Worm (Caenorhabditis elegans) whole organism, early embryonic: Measurements from ENCODE around the gene Y55H10A.2.

Experiments used
- B0310.2 ChIP-seq: sonication (generic microtip); optimal IDR thresholded peaks from 2 replicates; lab custom pipeline; 2016; ENCODE audit warnings: mild to moderate bottlenecking, missing genetic modification characterization, missing compliant biosample characterization
- F13C5.2 ChIP-seq: sonication (generic microtip); optimal IDR thresholded peaks from 2 replicates; lab custom pipeline; 2017; ENCODE audit warnings: mild to moderate bottlenecking, missing genetic modification characterization, inconsistent platforms, missing compliant biosample characterization
- aly-1 ChIP-seq: sonication (generic microtip); optimal IDR thresholded peaks from 2 replicates; lab custom pipeline; 2016; ENCODE audit warnings: missing genetic modification characterization, missing compliant biosample characterization
- ama-1 ChIP-seq: fragments of 150-350 bp; optimal IDR thresholded peaks from 2 replicates; lab custom pipeline; 2014
- ceh-13 ChIP-seq: fragments of 200-800 bp; sonication (Bioruptor generic); optimal IDR thresholded peaks from 2 replicates; lab custom pipeline; 2018; ENCODE audit warnings: mild to moderate bottlenecking, missing genetic modification characterization, missing compliant biosample characterization
- ceh-36 ChIP-seq: sonication (generic microtip); optimal IDR thresholded peaks from 2 replicates; lab custom pipeline; 2016; ENCODE audit warnings: missing genetic modification characterization, inconsistent platforms, missing compliant biosample characterization
- ets-7 ChIP-seq: sonication (generic microtip); optimal IDR thresholded peaks from 2 replicates; lab custom pipeline; 2016; ENCODE audit warnings: missing genotype, missing genetic modification characterization, missing compliant biosample characterization
- flt-1 ChIP-seq: fragments of 200-800 bp; sonication (Bioruptor generic); IDR thresholded peaks from 2 replicates; pipeline ENCODE4 v1.3.6; 2022; ENCODE audit warnings: missing genetic modification characterization, missing compliant biosample characterization
- hmbx-1 ChIP-seq: sonication (generic microtip); optimal IDR thresholded peaks from 2 replicates; lab custom pipeline; 2016; ENCODE audit warnings: mild to moderate bottlenecking, missing genetic modification characterization, missing compliant biosample characterization
- hmg-4 ChIP-seq: fragments of 200-800 bp; sonication (Bioruptor generic); optimal IDR thresholded peaks from 2 replicates; lab custom pipeline; 2018; ENCODE audit warnings: mild to moderate bottlenecking, missing genetic modification characterization, missing compliant biosample characterization
- hnd-1 ChIP-seq: sonication (generic microtip); optimal IDR thresholded peaks from 2 replicates; lab custom pipeline; 2016; ENCODE audit warnings: missing genetic modification characterization, missing compliant biosample characterization
- pes-1 ChIP-seq: fragments of 200-800 bp; sonication (Bioruptor generic); IDR thresholded peaks from 2 replicates; pipeline ENCODE4 v1.3.6; 2022; ENCODE audit warnings: missing genetic modification reagents, missing genetic modification characterization, missing compliant biosample characterization
- scrt-1 ChIP-seq: fragments of 200-800 bp; sonication (Bioruptor generic); IDR thresholded peaks from 2 replicates; pipeline ENCODE4 v1.3.6; 2022; ENCODE audit warnings: missing genetic modification characterization, missing compliant biosample characterization
- sea-1 ChIP-seq: fragments of 200-800 bp; sonication (Bioruptor generic); conservative IDR thresholded peaks from 2 replicates; pipeline ENCODE4 v1.3.6; 2022; ENCODE audit warnings: missing genetic modification characterization, missing compliant biosample characterization
- tbx-11 ChIP-seq: fragments of 200-800 bp; sonication (Bioruptor generic); IDR thresholded peaks from 2 replicates; pipeline ENCODE4 v1.3.6; 2022; ENCODE audit warnings: missing genetic modification characterization, missing compliant biosample characterization
- tbx-37 ChIP-seq: fragments of 200-800 bp; sonication (Bioruptor generic); conservative IDR thresholded peaks from 2 replicates; pipeline ENCODE4 v1.3.6; 2022; ENCODE audit warnings: missing genetic modification reagents, missing genetic modification characterization, missing compliant biosample characterization
- tra-4 ChIP-seq: sonication (generic microtip); optimal IDR thresholded peaks from 2 replicates; lab custom pipeline; 2017; ENCODE audit warnings: missing genetic modification characterization, missing compliant biosample characterization

Y55H10A.2 gene

DNA sequence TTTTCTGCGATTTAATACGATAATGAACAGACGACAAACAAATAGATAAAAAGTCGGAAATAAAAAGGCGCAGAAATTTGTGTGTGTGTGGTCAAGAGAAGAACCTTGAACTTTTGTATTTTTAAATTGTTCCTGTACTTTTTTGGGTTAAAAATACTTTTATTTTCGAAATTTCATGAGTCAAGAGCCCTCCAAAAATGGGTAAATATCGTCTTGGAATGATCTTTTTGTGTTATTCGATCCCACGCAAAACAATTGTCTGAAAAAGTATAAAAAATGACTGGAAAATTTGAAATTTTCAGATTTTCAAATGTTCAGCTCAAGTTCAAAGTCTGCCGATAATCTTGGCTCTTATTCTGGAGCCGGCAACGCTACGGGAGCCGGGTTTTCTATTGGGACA lies 32.3 kb downstream of the Y55H10A.2 start, which contains the start of gene C04C3.14:
Gene C04C3.14, plus strand, starts transcription at position 301 of the 400 bp plus-strand sequence.
- TF ChIP-seq ceh-13 (no peak), hnd-1 (tag; lab: Kevin White, UChicago) (no peak), hmbx-1 (no peak), B0310.2 (tag; lab: Kevin White, UChicago) (no peak)

DNA sequence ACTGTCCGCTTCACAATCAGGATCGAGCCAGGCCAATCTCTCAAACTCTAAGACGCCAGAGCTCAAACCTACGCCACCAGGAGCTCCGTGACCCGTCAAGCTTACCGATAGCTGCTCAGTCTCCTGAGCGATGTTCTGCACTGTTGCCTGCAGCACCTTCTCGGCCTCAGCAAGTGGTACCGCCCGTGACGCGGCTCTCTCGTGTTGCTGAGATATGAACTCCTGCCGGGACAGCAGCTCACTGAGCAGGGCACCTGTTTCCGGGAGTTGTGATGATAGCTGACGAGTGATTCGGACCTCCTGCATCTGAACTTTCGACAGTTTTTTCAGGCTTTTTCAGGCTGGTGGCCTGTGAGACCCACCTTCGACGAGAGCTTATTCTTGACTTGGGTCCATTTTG lies 34.8 kb downstream of the Y55H10A.2 start:
- TF ChIP-seq scrt-1 (no peak), tbx-11 (GFP tag; lab: Robert Waterston, UW) (no peak), tra-4 (tag; lab: Kevin White, UChicago) (no peak), aly-1 (tag; lab: Kevin White, UChicago) (no peak)

DNA sequence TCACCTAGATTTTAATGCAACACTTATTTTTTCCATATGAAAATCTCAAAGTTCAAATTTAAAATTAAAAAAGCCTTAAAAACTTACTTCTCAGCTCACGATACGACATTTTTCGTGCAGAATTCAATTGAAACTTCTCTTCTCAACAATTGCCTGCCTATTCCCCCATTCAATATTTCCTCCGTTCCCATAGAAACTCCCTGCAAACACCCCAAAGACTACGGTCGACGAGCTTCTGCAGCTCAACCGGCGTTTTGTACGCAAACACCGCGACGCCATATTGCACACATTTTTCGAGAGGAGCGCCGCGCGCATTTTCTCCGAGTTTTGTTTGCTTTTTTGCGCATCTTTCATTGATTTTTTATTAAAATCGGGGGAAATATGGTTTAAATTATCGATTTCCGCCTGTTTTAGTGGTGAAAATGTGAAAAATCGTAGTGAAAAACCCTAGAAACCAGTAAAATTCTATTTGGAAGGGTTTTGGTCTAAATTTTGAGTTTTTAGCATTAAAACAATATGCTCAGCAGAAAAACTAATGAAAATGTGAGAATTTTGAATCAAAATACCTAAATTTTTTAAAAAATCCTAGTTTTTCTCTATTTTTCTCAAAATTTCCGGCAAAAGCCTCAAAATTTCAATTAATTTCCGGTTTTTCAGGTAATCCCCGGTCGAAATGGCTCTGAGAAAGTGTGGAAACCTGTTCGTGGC lies 35.8 kb downstream of the Y55H10A.2 start, which contains the start of the genes dyf-3 and pdhb-1:
Gene dyf-3, minus strand, starts transcription at position 217 of the 708 bp plus-strand sequence.
Gene pdhb-1, plus strand, starts transcription at position 658 of the 708 bp plus-strand sequence.
- TF ChIP-seq aly-1 (tag; lab: Kevin White, UChicago) (no peak), F13C5.2 (tag; lab: Kevin White, UChicago) (peak; percentile 40), ceh-13 (no peak), hmg-4 (GFP tag; lab: Kevin White, UChicago) (no peak), ceh-36 (tag; lab: Kevin White, UChicago) (no peak), scrt-1 (0 out of 2 replicates have a peak, but pooled peaks have one; percentile 38), sea-1 (no peak), tbx-37 (GFP tag; lab: Robert Waterston, UW) (no peak)

DNA sequence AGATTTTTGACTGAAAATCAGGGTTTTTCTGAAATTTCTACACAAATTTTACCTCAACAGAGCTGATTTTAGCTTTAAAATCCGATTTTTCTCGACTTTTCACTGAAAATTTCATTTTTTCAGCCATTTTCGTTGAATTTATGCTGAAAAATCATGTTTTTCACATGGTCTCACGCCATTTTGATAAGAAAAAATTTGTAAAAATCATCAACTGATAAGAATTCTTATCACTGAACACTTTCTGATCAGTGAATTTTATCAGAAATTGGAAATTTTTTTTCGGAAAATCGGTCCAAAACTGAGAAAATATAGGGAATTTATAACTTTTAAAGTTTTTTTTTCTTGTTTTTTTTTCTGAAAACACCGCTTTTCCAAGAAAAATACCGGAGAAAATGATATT lies 37.6 kb downstream of the Y55H10A.2 start:
- no peak for TF ChIP-seq ceh-36 (tag; lab: Kevin White, UChicago)
- no peak for TF ChIP-seq ets-7 (tag; lab: Kevin White, UChicago)
- TF ChIP-seq hnd-1 (tag; lab: Kevin White, UChicago): no peak
- TF ChIP-seq flt-1 (GFP tag; lab: Robert Waterston, UW): no peak
- TF ChIP-seq B0310.2 (tag; lab: Kevin White, UChicago): no peak
- TF ChIP-seq hmg-4 (GFP tag; lab: Kevin White, UChicago): no peak
- TF ChIP-seq ama-1 (lab: Kevin White, UChicago): no peak
- TF ChIP-seq scrt-1: no peak
- no peak for TF ChIP-seq F13C5.2 (tag; lab: Kevin White, UChicago)
- no peak for TF ChIP-seq tbx-37 (GFP tag; lab: Robert Waterston, UW)
- TF ChIP-seq aly-1 (tag; lab: Kevin White, UChicago): no peak
- no peak for TF ChIP-seq ceh-13
- no peak for TF ChIP-seq tbx-11 (GFP tag; lab: Robert Waterston, UW)
- no peak for TF ChIP-seq pes-1 (GFP tag; lab: Robert Waterston, UW)
- no peak for TF ChIP-seq sea-1
- TF ChIP-seq hmbx-1: no peak
- TF ChIP-seq tra-4 (tag; lab: Kevin White, UChicago): no peak

DNA sequence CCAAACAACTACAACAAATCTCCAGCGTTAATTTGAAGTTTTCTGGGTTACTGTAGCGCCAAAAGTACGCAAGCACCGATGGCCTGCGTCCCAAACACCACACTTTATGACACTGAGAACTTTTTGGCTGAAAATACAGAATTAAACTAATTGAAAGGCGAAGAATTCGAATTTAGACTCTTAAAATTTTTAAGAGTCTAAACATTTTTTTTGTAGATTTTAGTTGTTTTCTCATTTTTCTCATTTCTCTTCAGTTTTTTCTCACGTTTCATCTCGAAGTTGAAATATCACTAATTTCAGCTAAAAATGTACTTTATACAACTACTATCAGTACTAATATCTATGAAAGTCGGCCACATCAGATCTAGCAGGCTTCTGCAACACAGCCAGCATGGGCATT lies 52.1 kb downstream of the Y55H10A.2 start, which contains the start of gene lgc-9:
Gene lgc-9, plus strand, starts transcription at position 301 of the 400 bp plus-strand sequence.
- no peak for TF ChIP-seq hnd-1 (tag; lab: Kevin White, UChicago)
- TF ChIP-seq pes-1 (GFP tag; lab: Robert Waterston, UW): no peak
- no peak for TF ChIP-seq hmbx-1
- no peak for TF ChIP-seq sea-1
